Worm (Caenorhabditis elegans): ENCODE results near the gene H11E01.2.

DNA sequence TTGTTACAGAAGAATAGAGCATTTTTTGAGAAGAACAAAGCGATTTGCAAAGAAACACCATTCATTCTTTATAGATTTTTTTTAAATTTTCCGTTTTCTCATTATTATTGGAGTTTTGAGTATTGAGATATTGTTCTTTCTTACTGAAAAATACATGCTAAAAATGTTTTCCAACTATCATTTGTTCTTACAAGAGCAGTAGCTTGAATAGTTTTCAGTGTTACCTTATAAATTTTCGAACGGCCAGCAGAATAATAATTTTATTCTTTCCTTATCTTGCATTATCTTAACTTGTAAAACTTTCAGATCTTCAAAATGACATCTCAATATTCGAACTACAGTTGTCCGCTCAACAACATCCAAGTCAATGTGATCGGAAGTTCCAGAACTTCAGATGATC lies 34.4 kb downstream of the H11E01.2 start, which contains the start of gene tbx-32:
- TF ChIP-seq ama-1 (optimal IDR thresholded peaks at IDR 0.05) (no peak), ceh-36 (tag; optimal IDR thresholded peaks at IDR 0.05) (no peak), ets-7 (tag; optimal IDR thresholded peaks at IDR 0.05) (no peak), tra-4 (tag; optimal IDR thresholded peaks at IDR 0.05) (no peak), ceh-13 (GFP tag; optimal IDR thresholded peaks at IDR 0.05) (no peak), aly-1 (tag; optimal IDR thresholded peaks at IDR 0.05) (no peak), flt-1 (GFP tag; IDR thresholded peaks at IDR 0.05) (no peak), pes-1 (GFP tag; IDR thresholded peaks at IDR 0.05) (no peak)

Measured in whole organism, early embryonic.